Worm (Caenorhabditis elegans) whole organism, L4/young adult: Measurements from ENCODE around the gene cest-1.2.

ENCODE experiments used
- W03F9.2 ChIP-seq: fragments of 150-350 bp; optimal IDR thresholded peaks from 2 replicates; lab custom pipeline; 2014; ENCODE audit warnings: missing biosample characterization, missing genetic modification characterization
- dao-5 ChIP-seq: sonication (generic microtip); optimal IDR thresholded peaks from 2 replicates; lab custom pipeline; 2016; ENCODE audit warnings: missing genotype, missing genetic modification characterization, moderate library complexity, missing compliant biosample characterization
- him-1 ChIP-seq: sonication (generic microtip); optimal IDR thresholded peaks from 2 replicates; lab custom pipeline; 2016; ENCODE audit warnings: missing genotype, missing genetic modification reagents, missing genetic modification characterization, missing compliant biosample characterization

- TF ChIP-seq dao-5 (tag; lab: Kevin White, UChicago) = no peak
- TF ChIP-seq him-1 (tag; lab: Kevin White, UChicago) = no peak
- TF ChIP-seq W03F9.2 (tag; lab: Kevin White, UChicago) = no peak
These were observed 7.0 kb downstream of the cest-1.2 start for ce11 chrV:14153615-14154014.
